Fruit fly (Drosophila melanogaster) whole organism, embryonic: ENCODE results near the gene CG6791.

Experiments used
- CG13424 ChIP-seq: fragments of 200-800 bp; sonication (Bioruptor generic); optimal IDR thresholded peaks from 2 replicates; lab custom pipeline; 2019; ENCODE audit warnings: missing biosample characterization, mild to moderate bottlenecking, missing genetic modification characterization, moderate library complexity
- CG14050 ChIP-seq: fragments of 200-800 bp; sonication (Bioruptor generic); IDR thresholded peaks from 3 replicates; pipeline ENCODE4 v1.3.6; 2022; ENCODE audit warnings: missing biosample characterization, missing genetic modification characterization
- CG14965 ChIP-seq: fragments of 200-800 bp; sonication (Bioruptor generic); optimal IDR thresholded peaks from 2 replicates; lab custom pipeline; 2016; ENCODE audit warnings: missing biosample characterization, missing genetic modification characterization, borderline replicate concordance
- CG17359 ChIP-seq: fragments of 200-800 bp; sonication (Bioruptor generic); optimal IDR thresholded peaks from 3 replicates; lab custom pipeline; 2018; ENCODE audit warnings: missing biosample characterization, mild to moderate bottlenecking, missing genetic modification characterization, moderate library complexity
- CG17802 ChIP-seq: fragments of 200-800 bp; sonication (Bioruptor generic); optimal IDR thresholded peaks from 2 replicates; lab custom pipeline; 2018; ENCODE audit warnings: missing biosample characterization, mild to moderate bottlenecking, missing genetic modification characterization, moderate library complexity
- CG33557 ChIP-seq: fragments of 200-800 bp; sonication (Bioruptor generic); optimal IDR thresholded peaks from 2 replicates; lab custom pipeline; 2019; ENCODE audit warnings: missing biosample characterization, mild to moderate bottlenecking, missing genetic modification characterization, moderate library complexity
- CG3726 ChIP-seq: fragments of 200-800 bp; sonication (Bioruptor generic); IDR thresholded peaks from 3 replicates; pipeline ENCODE4, ENCODE4 v1.3.6; 2022; ENCODE audit warnings: missing biosample characterization, missing genetic modification characterization
- CG4360 ChIP-seq: fragments of 200-800 bp; sonication (Bioruptor generic); IDR thresholded peaks from 2 replicates; pipeline ENCODE4 v1.3.6; 2022; ENCODE audit warnings: missing biosample characterization, missing genetic modification characterization
- CG4404 ChIP-seq: fragments of 200-800 bp; sonication (Bioruptor generic); IDR thresholded peaks from 2 replicates; pipeline ENCODE4 v1.3.6; 2022; ENCODE audit warnings: missing biosample characterization, missing genetic modification characterization
- CG8281 ChIP-seq: fragments of 200-800 bp; sonication (Bioruptor generic); optimal IDR thresholded peaks from 2 replicates; lab custom pipeline; 2018; ENCODE audit warnings: missing biosample characterization, mild to moderate bottlenecking, missing genetic modification characterization, moderate library complexity
- CrebB ChIP-seq: fragments of 200-800 bp; sonication (Bioruptor generic); optimal IDR thresholded peaks from 3 replicates; lab custom pipeline; 2018; ENCODE audit warnings: missing biosample characterization, mild to moderate bottlenecking, missing genetic modification characterization
- Dip3 ChIP-seq: fragments of 200-800 bp; sonication (Bioruptor generic); optimal IDR thresholded peaks from 3 replicates; lab custom pipeline; 2016; ENCODE audit warnings: missing biosample characterization, missing genetic modification characterization
- Drgx ChIP-seq: fragments of 200-800 bp; sonication (Bioruptor generic); IDR thresholded peaks from 2 replicates; pipeline ENCODE4 v1.3.6; 2022; ENCODE audit warnings: missing biosample characterization, missing genetic modification characterization
- Eip74EF ChIP-seq, 2 experiments: fragments of 200-800 bp in 1 of 2; fragments of >200 bp in 1 of 2; sonication (Bioruptor generic) in 1 of 2; optimal IDR thresholded peaks; 2 replicates each; lab custom pipeline; 2017 to 2019; ENCODE audit warnings: missing biosample characterization in 2 of 2, missing genetic modification characterization in 2 of 2, mild to moderate bottlenecking in 1 of 2, moderate library complexity in 1 of 2
- Ets65A ChIP-seq: fragments of 200-800 bp; sonication (Bioruptor generic); peaks from one replicate; lab custom pipeline; 2016; ENCODE audit warnings: missing biosample characterization, missing genetic modification characterization
- H2.0 ChIP-seq: fragments of 200-800 bp; sonication (Bioruptor generic); IDR thresholded peaks from 2 replicates; pipeline ENCODE4 v1.3.6; 2022; ENCODE audit warnings: missing biosample characterization, missing genetic modification characterization
- Hr3 ChIP-seq: fragments of 200-800 bp; sonication (Bioruptor generic); optimal IDR thresholded peaks from 3 replicates; lab custom pipeline; 2016; ENCODE audit warnings: missing biosample characterization, missing genetic modification characterization
- Opbp ChIP-seq: fragments of 200-800 bp; sonication (Bioruptor generic); IDR thresholded peaks from 3 replicates; pipeline ENCODE4 v1.3.6; 2022; ENCODE audit warnings: missing biosample characterization, missing genetic modification characterization; ENCODE audit not compliant: partially characterized antibody
- PHDP ChIP-seq: fragments of 200-800 bp; sonication (Bioruptor generic); optimal IDR thresholded peaks from 3 replicates; lab custom pipeline; 2018; ENCODE audit warnings: missing biosample characterization, mild to moderate bottlenecking, missing genetic modification characterization, moderate library complexity
- Sin3A ChIP-seq: fragments of >200 bp; optimal IDR thresholded peaks from 2 replicates; lab custom pipeline; 2018
- Sox100B ChIP-seq: fragments of 200-800 bp; sonication (Bioruptor generic); optimal IDR thresholded peaks from 3 replicates; lab custom pipeline; 2018; ENCODE audit warnings: missing biosample characterization, mild to moderate bottlenecking, missing genetic modification characterization
- bab2 ChIP-seq: fragments of 200-800 bp; sonication (Bioruptor generic); optimal IDR thresholded peaks from 2 replicates; lab custom pipeline; 2016; ENCODE audit warnings: missing biosample characterization, missing genetic modification characterization
- crp ChIP-seq, 2 experiments: fragments of 200-800 bp; sonication (Bioruptor generic); optimal IDR thresholded peaks; 2 replicates in 1 of 2; 3 replicates in 1 of 2; lab custom pipeline; 2017; ENCODE audit warnings: missing biosample characterization in 2 of 2, missing genetic modification characterization in 2 of 2, mild to moderate bottlenecking in 1 of 2, moderate library complexity in 1 of 2
- fd3F ChIP-seq: fragments of 200-800 bp; sonication (Bioruptor generic); optimal IDR thresholded peaks from 2 replicates; lab custom pipeline; 2018; ENCODE audit warnings: missing biosample characterization, mild to moderate bottlenecking, missing genetic modification characterization, moderate library complexity
- ftz-f1 ChIP-seq: fragments of 200-800 bp; sonication (Bioruptor generic); optimal IDR thresholded peaks from 2 replicates; lab custom pipeline; 2016; ENCODE audit warnings: missing biosample characterization, missing genetic modification characterization
- fu2 ChIP-seq: fragments of 200-800 bp; sonication (Bioruptor generic); optimal IDR thresholded peaks from 2 replicates; lab custom pipeline; 2016; ENCODE audit warnings: missing biosample characterization, missing genetic modification characterization
- gce ChIP-seq: fragments of 200-800 bp; sonication (Bioruptor generic); IDR thresholded peaks from 3 replicates; pipeline ENCODE4 v1.3.6; 2022; ENCODE audit warnings: missing biosample characterization, missing genetic modification characterization
- gem ChIP-seq: fragments of 200-800 bp; sonication (Bioruptor generic); optimal IDR thresholded peaks from 2 replicates; lab custom pipeline; 2019; ENCODE audit warnings: missing biosample characterization, mild to moderate bottlenecking, missing genetic modification characterization, moderate library complexity
- jigr1 ChIP-seq: fragments of 200-800 bp; sonication (Bioruptor generic); IDR thresholded peaks from 3 replicates; pipeline ENCODE4 v1.3.6; 2022; ENCODE audit warnings: missing biosample characterization, missing genetic modification characterization
- jumu ChIP-seq: fragments of 200-800 bp; sonication (Bioruptor generic); optimal IDR thresholded peaks from 3 replicates; lab custom pipeline; 2016; ENCODE audit warnings: missing biosample characterization, missing genetic modification characterization
- kni ChIP-seq: fragments of 200-800 bp; sonication (Bioruptor generic); optimal IDR thresholded peaks from 3 replicates; lab custom pipeline; 2017; ENCODE audit warnings: mild to moderate bottlenecking, missing biosample characterization, missing genetic modification reagents, missing genetic modification characterization
- luna ChIP-seq: fragments of 200-800 bp; sonication (Bioruptor generic); optimal IDR thresholded peaks from 2 replicates; lab custom pipeline; 2016; ENCODE audit warnings: missing biosample characterization, missing genetic modification characterization
- mirr ChIP-seq: fragments of 200-800 bp; sonication (Bioruptor generic); optimal IDR thresholded peaks from 3 replicates; lab custom pipeline; 2018; ENCODE audit warnings: missing biosample characterization, mild to moderate bottlenecking, missing genetic modification characterization
- pan ChIP-seq, 4 experiments: fragments of >200 bp in 3 of 4; fragments of 200-800 bp in 1 of 4; sonication (Bioruptor generic) in 1 of 4; optimal IDR thresholded peaks in 3 of 4; IDR thresholded peaks in 1 of 4; 2 replicates each; pipeline versions ENCODE4 v1.3.6 to Lab custom; 2017 to 2022; ENCODE audit warnings: missing biosample characterization in 2 of 4, missing genetic modification characterization in 2 of 4, mixed read lengths in 1 of 4
- row ChIP-seq: fragments of 200-800 bp; sonication (Bioruptor generic); IDR thresholded peaks from 3 replicates; pipeline ENCODE4 v1.3.6; 2022; ENCODE audit warnings: missing biosample characterization, missing genetic modification characterization
- sr ChIP-seq: fragments of 200-800 bp; sonication (Bioruptor generic); IDR thresholded peaks from 3 replicates; pipeline ENCODE4 v1.3.6; 2022; ENCODE audit warnings: missing biosample characterization, missing genetic modification characterization
- tgo ChIP-seq: fragments of 200-800 bp; sonication (Bioruptor generic); IDR thresholded peaks from 3 replicates; pipeline ENCODE4 v1.3.6; 2022; ENCODE audit warnings: missing biosample characterization, missing genetic modification characterization
- tup ChIP-seq: fragments of 200-800 bp; sonication (Bioruptor generic); optimal IDR thresholded peaks from 2 replicates; lab custom pipeline; 2016; ENCODE audit warnings: missing biosample characterization, mild to moderate bottlenecking, missing genetic modification characterization, moderate library complexity
- unpg ChIP-seq: fragments of 200-800 bp; sonication (Bioruptor generic); optimal IDR thresholded peaks from 3 replicates; lab custom pipeline; 2018; ENCODE audit warnings: missing biosample characterization, mild to moderate bottlenecking, missing genetic modification characterization, moderate library complexity
- wek ChIP-seq: fragments of 200-800 bp; sonication (Bioruptor generic); optimal IDR thresholded peaks from 3 replicates; lab custom pipeline; 2018; ENCODE audit warnings: missing biosample characterization, mild to moderate bottlenecking, missing genetic modification characterization, moderate library complexity

CG6791 gene

dm6 chr3R:11581340-11582252 lies 8.3 kb downstream of the CG6791 start, which contains the start of gene wkd (continued):
- TF ChIP-seq PHDP (tag; lab: Kevin White, UChicago) (no peak), CG13424 (tag; lab: Kevin White, UChicago) (no peak), H2.0 (GFP tag; lab: Robert Waterston, UW) (no peak), CG14050 (no peak), fu2 (GFP tag; lab: Kevin White, UChicago) (no peak), Eip74EF (GFP tag; optimal IDR thresholded peaks at IDR 0.05; lab: Kevin White, UChicago) (no peak), CrebB (tag; lab: Kevin White, UChicago) (no peak), mirr (GFP tag; lab: Kevin White, UChicago) (peak; percentile 4), CG14965 (no peak), tgo (GFP tag; lab: Robert Waterston, UW) (no peak), Hr3 (GFP tag; lab: Kevin White, UChicago) (no peak), CG33557 (GFP tag; lab: Kevin White, UChicago) (no peak), jigr1 (GFP tag; lab: Robert Waterston, UW) (no peak), Sin3A (lab: Kevin White, UChicago) (peak; percentile 79), Dip3 (GFP tag; lab: Kevin White, UChicago) (no peak), gce (GFP tag; lab: Robert Waterston, UW) (no peak), sr (peak; percentile 69; the same call in 2 of the 3 replicates), row (0 out of 3 replicates have a peak, but pooled peaks have one; percentile 20), kni (peak; percentile 40), unpg (GFP tag; lab: Kevin White, UChicago) (no peak), crp (GFP tag; optimal IDR thresholded peaks at IDR 0.05; lab: Kevin White, UChicago) (no peak), luna (GFP tag; lab: Kevin White, UChicago) (no peak), CG3726 (no peak), CG17359 (tag; lab: Kevin White, UChicago) (no peak), bab2 (GFP tag; lab: Kevin White, UChicago) (no peak), fd3F (GFP tag; lab: Kevin White, UChicago) (no peak), pan (optimal IDR thresholded peaks at IDR 0.05; lab: Kevin White, UChicago) (no peak), pan (GFP tag; optimal IDR thresholded peaks at IDR 0.05 in 1 of 2, IDR thresholded peaks at IDR 0.05 in 1 of 2) (no peak), Opbp (GFP tag; lab: Robert Waterston, UW) (peak; percentile 88), CG8281 (tag; lab: Kevin White, UChicago) (no peak), gem (tag; lab: Kevin White, UChicago) (no peak), Sox100B (no peak), CG4360 (peak; percentile 92), jumu (GFP tag; lab: Kevin White, UChicago) (peak; percentile 45), wek (GFP tag; lab: Kevin White, UChicago) (no peak), CG4404 (GFP tag; lab: Robert Waterston, UW) (no peak), tup (GFP tag; lab: Kevin White, UChicago) (no peak), CG17802 (no peak), ftz-f1 (GFP tag; lab: Kevin White, UChicago) (peak; percentile 47), Ets65A (GFP tag; lab: Kevin White, UChicago) (peak; percentile 90), Drgx (GFP tag; lab: Robert Waterston, UW) (no peak)
